Fruit fly (Drosophila melanogaster) whole organism, embryonic: ENCODE results near the gene Alp5.

Experiments used
- B-H1 ChIP-seq: fragments of 200-800 bp; sonication (Bioruptor generic); IDR thresholded peaks from 3 replicates; pipeline ENCODE4 v1.3.6; 2022; ENCODE audit warnings: missing biosample characterization, missing genetic modification characterization
- CG10267 ChIP-seq: fragments of 200-800 bp; sonication (Bioruptor generic); optimal IDR thresholded peaks from 2 replicates; lab custom pipeline; 2018; ENCODE audit warnings: missing biosample characterization, mild to moderate bottlenecking, missing genetic modification characterization, moderate library complexity
- CG11696 ChIP-seq: fragments of 200-800 bp; sonication (Bioruptor generic); IDR thresholded peaks from 2 replicates; pipeline ENCODE4 v1.3.6; 2022; ENCODE audit warnings: missing biosample characterization, missing genetic modification characterization
- CG14441 ChIP-seq: fragments of 200-800 bp; sonication (Bioruptor generic); IDR thresholded peaks from 2 replicates; pipeline ENCODE4 v1.3.6; 2022; ENCODE audit warnings: missing biosample characterization, missing genetic modification characterization
- CG1529 ChIP-seq: fragments of 200-800 bp; sonication (Bioruptor generic); optimal IDR thresholded peaks from 3 replicates; lab custom pipeline; 2018; ENCODE audit warnings: missing biosample characterization, missing genetic modification characterization
- dmrt99B ChIP-seq: fragments of 200-800 bp; sonication (Bioruptor generic); optimal IDR thresholded peaks from 2 replicates; lab custom pipeline; 2018; ENCODE audit warnings: missing biosample characterization, mild to moderate bottlenecking, missing genetic modification characterization, moderate library complexity

- no peak for TF ChIP-seq dmrt99B (tag; lab: Kevin White, UChicago)
- no peak for TF ChIP-seq B-H1 (GFP tag; lab: Robert Waterston, UW)
- no peak for TF ChIP-seq CG10267 (tag; lab: Kevin White, UChicago)
- no peak for TF ChIP-seq CG11696 (GFP tag; lab: Robert Waterston, UW)
- no peak for TF ChIP-seq CG14441 (GFP tag; lab: Robert Waterston, UW)
- TF ChIP-seq CG1529 (GFP tag; lab: Kevin White, UChicago) = no peak
These were observed 19.0 kb downstream of the Alp5 start, which contains the start of gene CG43446 for dm6 chr3R:20987836-20988235.
